Worm (Caenorhabditis elegans): ENCODE results near the gene T12G3.6.

The T12G3.6 gene

DNA sequence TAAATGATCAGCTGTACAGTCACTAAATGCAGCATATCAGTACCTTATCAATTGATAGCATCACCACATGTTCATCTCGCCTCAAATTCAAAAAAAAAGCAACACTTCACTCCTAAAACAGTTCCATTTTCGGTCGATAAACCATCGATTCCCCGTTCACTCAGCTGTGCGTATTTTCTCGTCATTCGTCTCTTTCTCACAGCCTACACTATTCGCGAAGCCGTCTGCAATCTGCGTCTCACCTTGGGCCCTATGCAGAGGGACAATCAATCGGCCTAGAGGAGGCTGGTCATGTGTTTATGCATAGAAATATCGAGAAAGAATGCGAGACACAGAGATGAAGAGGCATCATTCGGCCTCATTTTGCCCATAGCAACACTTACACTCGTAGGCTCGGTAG is 1.3 kb upstream of the T12G3.6 start (continued):
- TF ChIP-seq lsy-27 (tag; optimal IDR thresholded peaks at IDR 0.05; ENCODE audit: borderline replicate concordance, insufficient read depth) (no peak), T26A5.8 (tag; optimal IDR thresholded peaks at IDR 0.05) (no peak), tlf-1 (GFP tag; optimal IDR thresholded peaks at IDR 0.05) (peak; percentile 65), ZK185.1 (tag; optimal IDR thresholded peaks at IDR 0.05; ENCODE audit: poor library complexity, severe bottlenecking) (peak; percentile 63), madf-3 (GFP tag; IDR thresholded peaks at IDR 0.05) (no peak), C06A6.2 (GFP tag; conservative IDR thresholded peaks at IDR 0.05) (0 out of 2 replicates have a peak, but pooled peaks have one; percentile 64), nhr-80 (tag; optimal IDR thresholded peaks at IDR 0.05) (peak; percentile 98), egl-18 (GFP tag; IDR thresholded peaks at IDR 0.05) (no peak), hlh-26 (GFP tag; conservative IDR thresholded peaks at IDR 0.05) (no peak), madf-10 (tag; optimal IDR thresholded peaks at IDR 0.05) (peak; percentile 80), ceh-91 (GFP tag; IDR thresholded peaks at IDR 0.05) (no peak), egl-44 (GFP tag; IDR thresholded peaks at IDR 0.05) (peak; percentile 86), B0019.2 (GFP tag; conservative IDR thresholded peaks at IDR 0.05) (no peak), Y67H2A.10 (GFP tag; conservative IDR thresholded peaks at IDR 0.05) (no peak; the same call in 1 of the 2 replicates), T07F8.4 (tag; optimal IDR thresholded peaks at IDR 0.05) (peak; percentile 12), pha-4 (tag; optimal IDR thresholded peaks at IDR 0.05) (no peak), hrde-1 (tag; optimal IDR thresholded peaks at IDR 0.05; ENCODE audit: borderline replicate concordance) (no peak), F55B11.4 (tag; optimal IDR thresholded peaks at IDR 0.05; ENCODE audit: borderline replicate concordance, insufficient read depth) (no peak), Y53G8AR.9 (GFP tag; conservative IDR thresholded peaks at IDR 0.05) (no peak; the same call in 1 of the 2 replicates), nfya-2 (GFP tag; IDR thresholded peaks at IDR 0.05) (no peak), cebp-1 (GFP tag; IDR thresholded peaks at IDR 0.05) (peak; percentile 63; the same call in 1 of the 2 replicates), cebp-1 (tag; optimal IDR thresholded peaks at IDR 0.05) (peak; percentile 88), Y95B8A.8 (GFP tag; IDR thresholded peaks at IDR 0.05) (peak; percentile 48; the same call in 1 of the 2 replicates), F33H1.4 (GFP tag; IDR thresholded peaks at IDR 0.05) (no peak), ama-1 (optimal IDR thresholded peaks at IDR 0.05) (no peak), ama-1 (GFP tag; optimal IDR thresholded peaks at IDR 0.05) (no peak), attf-3 (GFP tag; conservative IDR thresholded peaks at IDR 0.05) (no peak), sptf-2 (GFP tag; optimal IDR thresholded peaks at IDR 0.05) (no peak), ztf-18 (tag; optimal IDR thresholded peaks at IDR 0.05) (peak; percentile 43), ztf-3 (GFP tag; optimal IDR thresholded peaks at IDR 0.05) (peak; percentile 58), F57C9.4 (tag; optimal IDR thresholded peaks at IDR 0.05) (no peak), K12H6.12 (tag; optimal IDR thresholded peaks at IDR 0.05) (peak; percentile 77), ets-4 (GFP tag; optimal IDR thresholded peaks at IDR 0.05) (peak; percentile 90), ztf-25 (GFP tag; IDR thresholded peaks at IDR 0.05) (no peak), tbp1 (GFP tag; optimal IDR thresholded peaks at IDR 0.05) (peak; percentile 62), lin-54 (GFP tag; optimal IDR thresholded peaks at IDR 0.05) (peak; percentile 70), attf-5 (GFP tag; optimal IDR thresholded peaks at IDR 0.05) (peak; percentile 97), zim-3 (tag; optimal IDR thresholded peaks at IDR 0.05) (no peak), hmg-1.2 (GFP tag; IDR thresholded peaks at IDR 0.05) (peak; percentile 96)

DNA sequence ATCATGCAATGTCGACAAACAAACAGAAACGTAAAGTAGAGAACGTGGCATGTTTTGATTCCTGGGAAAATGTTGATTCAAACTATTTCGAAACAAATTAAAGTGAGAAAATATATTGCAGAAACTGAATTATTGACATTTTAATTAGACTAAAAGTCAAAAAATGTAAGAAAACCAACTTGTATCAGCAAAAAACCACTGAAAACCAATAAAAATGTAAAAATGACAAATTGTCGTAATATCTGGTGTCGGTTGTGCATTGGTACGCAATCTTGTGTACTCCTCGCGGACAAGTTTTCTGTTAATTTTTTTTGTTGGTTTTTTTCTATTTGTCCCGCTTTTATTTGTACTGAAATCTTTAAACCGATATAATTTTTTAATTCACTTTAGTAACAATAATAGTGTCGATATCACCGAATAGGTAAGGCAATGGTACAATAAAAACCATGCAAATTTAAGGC is 1.3 kb downstream of the T12G3.6 start, which contains the start of gene T12G3.11:
T12G3.11 (minus strand) TSS at position 51 of the 461 bp plus-strand sequence.
- TF ChIP-seq fkh-3 (tag; optimal IDR thresholded peaks at IDR 0.05) (no peak), madf-6 (GFP tag; IDR thresholded peaks at IDR 0.05) (0 out of 2 replicates have a peak, but pooled peaks have one; percentile 57), cebp-1 (GFP tag; IDR thresholded peaks at IDR 0.05) (no peak), cebp-1 (tag; optimal IDR thresholded peaks at IDR 0.05) (peak; percentile 7), efl-1 (GFP tag; optimal IDR thresholded peaks at IDR 0.05) (peak; percentile 28), lin-35 (GFP tag; optimal IDR thresholded peaks at IDR 0.05) (peak in 1 of 3 experiments; percentile 32), lin-40 (tag; optimal IDR thresholded peaks at IDR 0.05) (no peak), snpc-4 (GFP tag; optimal IDR thresholded peaks at IDR 0.05) (no peak), snpc-4 (tag; optimal IDR thresholded peaks at IDR 0.05) (no peak), lsl-1 (GFP tag; optimal IDR thresholded peaks at IDR 0.05) (peak; percentile 26), F23B12.7 (tag; optimal IDR thresholded peaks at IDR 0.05; ENCODE audit: insufficient read depth) (peak; percentile 46), somi-1 (GFP tag; optimal IDR thresholded peaks at IDR 0.05) (no peak), unc-130 (GFP tag; optimal IDR thresholded peaks at IDR 0.05) (no peak)
